Worm (Caenorhabditis elegans): ENCODE measurements around the gene nhr-255.

The nhr-255 gene

DNA sequence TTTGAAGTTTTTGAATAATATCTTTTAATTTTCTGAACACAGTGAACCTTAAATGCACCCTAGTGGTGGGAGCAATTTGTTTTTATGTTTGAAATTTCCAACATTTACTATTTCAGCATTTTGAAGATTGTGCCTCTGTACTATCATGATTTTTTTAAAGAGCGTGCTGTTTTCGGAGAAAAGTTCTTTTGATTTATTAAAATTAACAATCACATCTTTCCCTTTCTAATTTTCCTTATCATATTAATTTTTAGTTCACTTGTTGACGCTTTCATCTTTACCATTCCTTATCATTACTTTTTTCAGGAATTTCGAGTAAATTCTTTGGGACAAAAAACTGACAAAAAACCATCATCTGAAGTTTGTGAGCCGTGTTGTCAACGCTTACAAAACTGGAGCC is 34.5 kb upstream of the nhr-255 start, which contains the start of gene nhr-48:
TSS of gene nhr-48 (plus strand) at position 301 of the 400 bp plus-strand sequence.
- TF ChIP-seq daf-16 (GFP tag; optimal IDR thresholded peaks at IDR 0.05): no peak
- TF ChIP-seq daf-16 (tag; optimal IDR thresholded peaks at IDR 0.05): peak; percentile 65
- peak in 1 of 2 experiments; percentile 56 for TF ChIP-seq unc-62 (GFP tag; optimal IDR thresholded peaks at IDR 0.05 in 1 of 2)
- no peak for TF ChIP-seq unc-62 (tag; optimal IDR thresholded peaks at IDR 0.05)
- no peak for TF ChIP-seq T20F7.1 (GFP tag; optimal IDR thresholded peaks at IDR 0.05)
- no peak for TF ChIP-seq nhr-28 (tag; optimal IDR thresholded peaks at IDR 0.05)

DNA sequence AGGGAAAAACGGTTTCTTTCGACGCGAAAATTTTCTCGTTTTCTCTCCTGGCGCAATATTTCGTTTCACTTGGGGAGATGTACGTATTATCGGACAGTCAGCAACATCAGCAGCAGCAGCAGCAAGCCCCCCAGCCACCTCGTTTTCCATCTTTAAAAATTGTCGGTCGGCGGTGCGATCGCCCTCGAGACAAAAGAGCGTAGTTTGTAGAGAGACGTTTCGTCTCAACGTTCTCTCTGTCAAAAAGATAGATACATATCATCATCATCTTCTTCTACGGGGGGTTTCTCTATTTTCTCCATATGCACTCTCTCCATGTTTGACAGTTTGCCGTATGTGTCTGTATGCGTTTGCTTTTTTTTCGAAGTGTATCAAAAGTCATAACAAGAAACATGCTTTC is 32.8 kb upstream of the nhr-255 start:
- peak; percentile 70 for TF ChIP-seq nhr-77 (tag; optimal IDR thresholded peaks at IDR 0.05)
- TF ChIP-seq nhr-76 (tag; optimal IDR thresholded peaks at IDR 0.05): no peak
- peak; percentile 58 for TF ChIP-seq mep-1 (tag; optimal IDR thresholded peaks at IDR 0.05)
- no peak for TF ChIP-seq daf-19 (GFP tag; conservative IDR thresholded peaks at IDR 0.05)
- TF ChIP-seq ceh-62 (tag; optimal IDR thresholded peaks at IDR 0.05): no peak
- no peak for TF ChIP-seq lin-13 (GFP tag; optimal IDR thresholded peaks at IDR 0.05)
- TF ChIP-seq daf-12 (tag; optimal IDR thresholded peaks at IDR 0.05): no peak
- peak; percentile 83 for TF ChIP-seq mxl-3 (GFP tag; optimal IDR thresholded peaks at IDR 0.05)
- peak; percentile 96 for TF ChIP-seq nhr-48 (tag; optimal IDR thresholded peaks at IDR 0.05)
- no peak for TF ChIP-seq lin-29 (GFP tag; IDR thresholded peaks at IDR 0.05)
- peak; percentile 93 for TF ChIP-seq nhr-28 (tag; optimal IDR thresholded peaks at IDR 0.05)
- no peak for TF ChIP-seq hif-1 (tag; optimal IDR thresholded peaks at IDR 0.05)
- no peak for TF ChIP-seq vab-7 (GFP tag; IDR thresholded peaks at IDR 0.05)
- TF ChIP-seq R02D3.7 (tag; optimal IDR thresholded peaks at IDR 0.05): no peak
- peak; percentile 68; the same call in 1 of the 2 replicates for TF ChIP-seq tra-1 (GFP tag; IDR thresholded peaks at IDR 0.05)
- TF ChIP-seq nhr-41 (GFP tag; IDR thresholded peaks at IDR 0.05): no peak
- TF ChIP-seq snpc-1.2 (GFP tag; IDR thresholded peaks at IDR 0.05): no peak
- TF ChIP-seq nhr-11 (tag; optimal IDR thresholded peaks at IDR 0.05): no peak
- no peak for TF ChIP-seq skn-1 (tag; optimal IDR thresholded peaks at IDR 0.05)
- peak; percentile 43 for TF ChIP-seq mes-2 (tag; optimal IDR thresholded peaks at IDR 0.05; ENCODE audit: poor library complexity, severe bottlenecking)
- no peak for TF ChIP-seq T26A8.4 (GFP tag; IDR thresholded peaks at IDR 0.05)
- TF ChIP-seq pqm-1 (tag; optimal IDR thresholded peaks at IDR 0.05): peak; percentile 43
- no peak for TF ChIP-seq lim-7 (GFP tag; IDR thresholded peaks at IDR 0.05)
- TF ChIP-seq hlh-11 (tag; optimal IDR thresholded peaks at IDR 0.05): peak; percentile 89
- TF ChIP-seq hlh-30 (tag; optimal IDR thresholded peaks at IDR 0.05; ENCODE audit: insufficient read depth): peak; percentile 88
- no peak for TF ChIP-seq zag-1 (tag; optimal IDR thresholded peaks at IDR 0.05)
- TF ChIP-seq spr-1 (tag; optimal IDR thresholded peaks at IDR 0.05): no peak
- peak; percentile 49 for TF ChIP-seq nhr-25 (tag; optimal IDR thresholded peaks at IDR 0.05; ENCODE audit: borderline replicate concordance, insufficient read depth)
- TF ChIP-seq ztf-11 (tag; optimal IDR thresholded peaks at IDR 0.05): no peak
- no peak for TF ChIP-seq ces-1 (GFP tag; optimal IDR thresholded peaks at IDR 0.05)
- TF ChIP-seq nhr-111 (GFP tag; optimal IDR thresholded peaks at IDR 0.05): no peak
- TF ChIP-seq fkh-10 (GFP tag; optimal IDR thresholded peaks at IDR 0.05): no peak
- no peak for TF ChIP-seq F44E2.7 (GFP tag; IDR thresholded peaks at IDR 0.05)
- no peak for TF ChIP-seq F37D6.2 (tag; optimal IDR thresholded peaks at IDR 0.05)
- no peak for TF ChIP-seq lin-39 (tag; optimal IDR thresholded peaks at IDR 0.05)
- TF ChIP-seq mdl-1 (tag; optimal IDR thresholded peaks at IDR 0.05): peak; percentile 85 to 90
- no peak for TF ChIP-seq gei-8 (GFP tag; optimal IDR thresholded peaks at IDR 0.05)
- TF ChIP-seq dmd-6 (GFP tag; IDR thresholded peaks at IDR 0.05): peak; percentile 93
- TF ChIP-seq nhr-237 (tag; optimal IDR thresholded peaks at IDR 0.05): no peak
- no peak for TF ChIP-seq spr-3 (GFP tag; optimal IDR thresholded peaks at IDR 0.05)
- peak; percentile 70 for TF ChIP-seq dve-1 (tag; optimal IDR thresholded peaks at IDR 0.05; ENCODE audit: insufficient read depth)
- no peak for TF ChIP-seq daf-16 (GFP tag; optimal IDR thresholded peaks at IDR 0.05)
- TF ChIP-seq daf-16 (tag; optimal IDR thresholded peaks at IDR 0.05): peak; percentile 54
- peak in 1 of 2 experiments; percentile 55 for TF ChIP-seq lsy-2 (tag; optimal IDR thresholded peaks at IDR 0.05)
- peak; percentile 85 for TF ChIP-seq aha-1 (tag)
- no peak for TF ChIP-seq nhr-6 (tag; optimal IDR thresholded peaks at IDR 0.05)
- TF ChIP-seq ceh-28 (tag; optimal IDR thresholded peaks at IDR 0.05): no peak
